Worm (Caenorhabditis elegans) whole organism, young adult: ENCODE measurements around the gene ZK686.1.

Source experiments
- C06A6.2 ChIP-seq: fragments of 200-800 bp; sonication (Bioruptor generic); conservative IDR thresholded peaks from 2 replicates; pipeline ENCODE4 v1.3.6; 2022; ENCODE audit warnings: missing genetic modification characterization, missing compliant biosample characterization
- F49E8.2 ChIP-seq: sonication (generic microtip); optimal IDR thresholded peaks from 3 replicates; lab custom pipeline; 2017; ENCODE audit warnings: missing genetic modification characterization, mild to moderate bottlenecking, missing compliant biosample characterization, antibody characterized with exemption, moderate library complexity; ENCODE audit not compliant: insufficient read depth
- F55B11.4 ChIP-seq: sonication (generic microtip); optimal IDR thresholded peaks from 2 replicates; lab custom pipeline; 2016; ENCODE audit warnings: missing compliant biosample characterization, missing genetic modification characterization, borderline replicate concordance; ENCODE audit not compliant: insufficient read depth
- K11D2.4 ChIP-seq: fragments of 200-800 bp; sonication (Bioruptor generic); IDR thresholded peaks from 2 replicates; pipeline ENCODE4 v1.3.6; 2022; ENCODE audit warnings: missing genetic modification reagents, missing genetic modification characterization, missing compliant biosample characterization
- Y53G8AR.9 ChIP-seq: fragments of 200-800 bp; sonication (Bioruptor generic); conservative IDR thresholded peaks from 2 replicates; pipeline ENCODE4 v1.3.6; 2022; ENCODE audit warnings: missing genetic modification reagents, missing genetic modification characterization, missing compliant biosample characterization
- Y95B8A.8 ChIP-seq: fragments of 200-800 bp; sonication (Bioruptor generic); IDR thresholded peaks from 2 replicates; pipeline ENCODE4 v1.3.6; 2022; ENCODE audit warnings: missing genetic modification reagents, missing genetic modification characterization, missing compliant biosample characterization
- ama-1 ChIP-seq, 3 experiments: fragments of 150-350 bp in 1 of 3; sonication (generic microtip) in 2 of 3; optimal IDR thresholded peaks; 2 replicates each; lab custom pipeline; 2014 to 2018; ENCODE audit warnings: missing biosample characterization in 2 of 3, missing genetic modification characterization in 2 of 3, missing genetic modification reagents in 2 of 3
- atf-7 ChIP-seq: sonication (generic microtip); optimal IDR thresholded peaks from 2 replicates; lab custom pipeline; 2017; ENCODE audit warnings: mild to moderate bottlenecking, missing genetic modification characterization, missing compliant biosample characterization
- athp-1 ChIP-seq: sonication (generic microtip); optimal IDR thresholded peaks from 2 replicates; lab custom pipeline; 2017; ENCODE audit warnings: mild to moderate bottlenecking, missing genetic modification characterization, missing compliant biosample characterization
- attf-3 ChIP-seq: fragments of 200-800 bp; sonication (Bioruptor generic); conservative IDR thresholded peaks from 2 replicates; pipeline ENCODE4 v1.3.6; 2022; ENCODE audit warnings: missing genetic modification reagents, missing genetic modification characterization, missing compliant biosample characterization
- bed-2 ChIP-seq: fragments of 200-800 bp; sonication (Bioruptor generic); IDR thresholded peaks from 2 replicates; pipeline ENCODE4 v1.3.6; 2022; ENCODE audit warnings: missing genetic modification reagents, missing genetic modification characterization, missing compliant biosample characterization
- dox-1 ChIP-seq: fragments of 200-800 bp; sonication (Bioruptor generic); IDR thresholded peaks from 2 replicates; pipeline ENCODE4 v1.3.6; 2022; ENCODE audit warnings: missing genetic modification reagents, missing genetic modification characterization, missing compliant biosample characterization
- ekl-4 ChIP-seq: fragments of 200-800 bp; sonication (Bioruptor generic); IDR thresholded peaks from 2 replicates; pipeline ENCODE4 v1.3.6; 2022; ENCODE audit warnings: missing genetic modification reagents, missing genetic modification characterization, missing compliant biosample characterization
- gei-17 ChIP-seq: fragments of 200-800 bp; sonication (Bioruptor generic); optimal IDR thresholded peaks from 2 replicates; lab custom pipeline; 2018; ENCODE audit warnings: mild to moderate bottlenecking, missing genetic modification characterization, missing compliant biosample characterization
- him-1 ChIP-seq: sonication (generic microtip); optimal IDR thresholded peaks from 2 replicates; lab custom pipeline; 2016; ENCODE audit warnings: missing genotype, missing genetic modification reagents, missing genetic modification characterization, missing compliant biosample characterization
- hrde-1 ChIP-seq: sonication (generic microtip); optimal IDR thresholded peaks from 2 replicates; lab custom pipeline; 2016; ENCODE audit warnings: missing genetic modification characterization, mild to moderate bottlenecking, missing compliant biosample characterization, moderate library complexity, missing genotype, missing genetic modification reagents, borderline replicate concordance
- hsf-1 ChIP-seq: fragments of 200-800 bp; sonication (Bioruptor generic); IDR thresholded peaks from 2 replicates; pipeline ENCODE4 v1.3.6; 2022; ENCODE audit warnings: missing genetic modification reagents, missing genetic modification characterization, missing compliant biosample characterization
- lag-1 ChIP-seq: fragments of 200-800 bp; sonication (Bioruptor generic); IDR thresholded peaks from 2 replicates; pipeline ENCODE4 v1.3.6; 2022; ENCODE audit warnings: missing genetic modification reagents, missing genetic modification characterization, missing compliant biosample characterization
- lin-40 ChIP-seq: sonication (generic microtip); optimal IDR thresholded peaks from 2 replicates; lab custom pipeline; 2016; ENCODE audit warnings: missing genetic modification characterization, mild to moderate bottlenecking, missing compliant biosample characterization, missing genotype, missing genetic modification reagents
- lin-54 ChIP-seq: fragments of 200-800 bp; sonication (Bioruptor generic); optimal IDR thresholded peaks from 2 replicates; lab custom pipeline; 2018; ENCODE audit warnings: mild to moderate bottlenecking, missing genetic modification characterization, missing compliant biosample characterization
- lsl-1 ChIP-seq: fragments of 200-800 bp; sonication (Bioruptor generic); optimal IDR thresholded peaks from 2 replicates; lab custom pipeline; 2018; ENCODE audit warnings: mild to moderate bottlenecking, missing genetic modification characterization, moderate library complexity, missing compliant biosample characterization
- nhr-179 ChIP-seq: sonication (generic microtip); optimal IDR thresholded peaks from 2 replicates; lab custom pipeline; 2016; ENCODE audit warnings: mild to moderate bottlenecking, missing genetic modification characterization, missing compliant biosample characterization
- nhr-90 ChIP-seq: sonication (generic microtip); optimal IDR thresholded peaks from 2 replicates; lab custom pipeline; 2016; ENCODE audit warnings: missing genotype, mild to moderate bottlenecking, missing genetic modification characterization, missing compliant biosample characterization
- sea-2 ChIP-seq: fragments of 200-800 bp; sonication (Bioruptor generic); IDR thresholded peaks from 2 replicates; pipeline ENCODE4 v1.3.6; 2022; ENCODE audit warnings: missing genetic modification characterization, missing compliant biosample characterization
- snpc-3.4 ChIP-seq: sonication (generic microtip); optimal IDR thresholded peaks from 2 replicates; lab custom pipeline; 2017; ENCODE audit warnings: missing genetic modification characterization, mild to moderate bottlenecking, missing compliant biosample characterization, antibody characterized with exemption, moderate library complexity, missing genotype, missing genetic modification reagents
- somi-1 ChIP-seq: fragments of 200-800 bp; sonication (Bioruptor generic); optimal IDR thresholded peaks from 2 replicates; lab custom pipeline; 2018; ENCODE audit warnings: mild to moderate bottlenecking, missing genetic modification characterization, missing compliant biosample characterization
- xnd-1 ChIP-seq: sonication (generic microtip); optimal IDR thresholded peaks from 2 replicates; lab custom pipeline; 2016; ENCODE audit warnings: missing genotype, missing genetic modification reagents, missing genetic modification characterization, missing compliant biosample characterization
- ztf-18 ChIP-seq: sonication (generic microtip); optimal IDR thresholded peaks from 2 replicates; lab custom pipeline; 2016; ENCODE audit warnings: missing genotype, mild to moderate bottlenecking, missing genetic modification characterization, missing compliant biosample characterization
- ztf-25 ChIP-seq: fragments of 200-800 bp; sonication (Bioruptor generic); IDR thresholded peaks from 2 replicates; pipeline ENCODE4 v1.3.6; 2022; ENCODE audit warnings: missing genetic modification reagents, missing genetic modification characterization, missing compliant biosample characterization
- ztf-28 ChIP-seq: fragments of 200-800 bp; sonication (Bioruptor generic); IDR thresholded peaks from 2 replicates; pipeline ENCODE4 v1.3.6; 2022; ENCODE audit warnings: missing genetic modification reagents, missing genetic modification characterization, missing compliant biosample characterization

ZK686.1 gene

ce11 chrIII:7773791-7774190 lies 857 bp downstream of the ZK686.1 start:
- TF ChIP-seq hrde-1 (tag; lab: Kevin White, UChicago) (peak; percentile 36), hsf-1 (GFP tag; lab: Robert Waterston, UW) (peak; percentile 61; the same call in 1 of the 2 replicates), ama-1 (optimal IDR thresholded peaks at IDR 0.05; lab: Kevin White, UChicago) (no peak), ama-1 (GFP tag; optimal IDR thresholded peaks at IDR 0.05; lab: Kevin White, UChicago) (peak in 1 of 2 experiments; percentile 36), him-1 (tag; lab: Kevin White, UChicago) (peak; percentile 59), snpc-3.4 (tag; lab: Kevin White, UChicago) (no peak), F49E8.2 (tag; lab: Kevin White, UChicago) (peak; percentile 12)

- TF ChIP-seq lin-40 (tag; lab: Kevin White, UChicago): no peak
- peak; percentile 61 for TF ChIP-seq lsl-1 (GFP tag; lab: Kevin White, UChicago)
Observed at ce11 chrIII:7775983-7776440, 3.1 kb downstream of the ZK686.1 start, which contains the start of gene bath-15. Gene bath-15 (minus strand): TSS chrIII:7776033.

- TF ChIP-seq bed-2 (GFP tag; lab: Robert Waterston, UW): no peak
- no peak for TF ChIP-seq ztf-25 (GFP tag; lab: Robert Waterston, UW)
- TF ChIP-seq ama-1 (optimal IDR thresholded peaks at IDR 0.05; lab: Kevin White, UChicago): no peak
- no peak for TF ChIP-seq ama-1 (GFP tag; optimal IDR thresholded peaks at IDR 0.05; lab: Kevin White, UChicago)
- no peak for TF ChIP-seq Y95B8A.8
- no peak for TF ChIP-seq C06A6.2
Observed at ce11 chrIII:7778530-7778929, 5.6 kb downstream of the ZK686.1 start.

- TF ChIP-seq Y53G8AR.9 (GFP tag; lab: Robert Waterston, UW): no peak
- no peak for TF ChIP-seq ama-1 (optimal IDR thresholded peaks at IDR 0.05; lab: Kevin White, UChicago)
- no peak for TF ChIP-seq ama-1 (GFP tag; optimal IDR thresholded peaks at IDR 0.05; lab: Kevin White, UChicago)
- TF ChIP-seq hsf-1 (GFP tag; lab: Robert Waterston, UW): no peak
- TF ChIP-seq him-1 (tag; lab: Kevin White, UChicago): no peak
- no peak for TF ChIP-seq nhr-179 (tag; lab: Kevin White, UChicago)
Observed at ce11 chrIII:7779313-7779712, 6.4 kb downstream of the ZK686.1 start.

- TF ChIP-seq attf-3 (GFP tag; lab: Robert Waterston, UW) (no peak), hsf-1 (GFP tag; lab: Robert Waterston, UW) (no peak), xnd-1 (tag; lab: Kevin White, UChicago) (no peak), ztf-28 (GFP tag; lab: Robert Waterston, UW) (no peak), dox-1 (GFP tag; lab: Robert Waterston, UW) (no peak), lsl-1 (GFP tag; lab: Kevin White, UChicago) (no peak), nhr-90 (no peak), somi-1 (GFP tag; lab: Kevin White, UChicago) (no peak), K11D2.4 (GFP tag; lab: Robert Waterston, UW) (no peak), ekl-4 (GFP tag; lab: Robert Waterston, UW) (no peak), atf-7 (tag; lab: Kevin White, UChicago) (no peak), Y95B8A.8 (no peak), F55B11.4 (tag; lab: Kevin White, UChicago) (no peak), lin-54 (GFP tag; lab: Kevin White, UChicago) (no peak)
Observed at ce11 chrIII:7780566-7781238, 7.8 kb downstream of the ZK686.1 start.

ce11 chrIII:7783354-7783753 lies 10.4 kb downstream of the ZK686.1 start, which contains the start of gene mab-5:
Gene mab-5 (minus strand): TSS chrIII:7783454.
- TF ChIP-seq sea-2 (GFP tag; lab: Robert Waterston, UW) (no peak), ztf-18 (tag; lab: Kevin White, UChicago) (no peak), athp-1 (tag; lab: Kevin White, UChicago) (no peak), ama-1 (optimal IDR thresholded peaks at IDR 0.05; lab: Kevin White, UChicago) (no peak), ama-1 (GFP tag; optimal IDR thresholded peaks at IDR 0.05; lab: Kevin White, UChicago) (no peak), gei-17 (GFP tag; lab: Kevin White, UChicago) (no peak), lag-1 (no peak), ztf-28 (GFP tag; lab: Robert Waterston, UW) (no peak)
